Worm (Caenorhabditis elegans): ENCODE results near the gene syf-2.
A peak's percentile ranks its signal among the peaks of the same experiment; 100 is the strongest.

syf-2 gene

ce11 chrIII:7209721-7210120, 47.8 kb upstream of the syf-2 start, which contains the start of gene R151.2:
TSS of gene R151.2 (plus strand) at chrIII:7209967.
- TF ChIP-seq fos-1 (tag; optimal IDR thresholded peaks at IDR 0.05), result peak; percentile 10
- TF ChIP-seq unc-39 (tag; optimal IDR thresholded peaks at IDR 0.05), result no peak

ce11 chrIII:7207903-7208497, 46.1 kb upstream of the syf-2 start, which contains the start of gene rpl-6:
TSS of gene rpl-6 (plus strand) at chrIII:7208447.
- peak; percentile 84 for TF ChIP-seq R02D3.7 (tag; optimal IDR thresholded peaks at IDR 0.05)
- TF ChIP-seq nhr-28 (tag; optimal IDR thresholded peaks at IDR 0.05), result no peak
- TF ChIP-seq jun-1 (tag; optimal IDR thresholded peaks at IDR 0.05), result peak; percentile 35
- TF ChIP-seq nhr-12 (tag; optimal IDR thresholded peaks at IDR 0.05), result no peak
- peak; percentile 79 for TF ChIP-seq nhr-43 (tag; optimal IDR thresholded peaks at IDR 0.05; ENCODE audit: poor library complexity, severe bottlenecking)
- TF ChIP-seq egl-27 (tag; optimal IDR thresholded peaks at IDR 0.05), result peak; percentile 72
- peak; percentile 14 for TF ChIP-seq fkh-10 (GFP tag; optimal IDR thresholded peaks at IDR 0.05)
- TF ChIP-seq nfya-1 (tag; optimal IDR thresholded peaks at IDR 0.05; ENCODE audit: insufficient read depth), result peak; percentile 98
- no peak for TF ChIP-seq nhr-237 (tag; optimal IDR thresholded peaks at IDR 0.05)
- TF ChIP-seq skn-1 (tag; optimal IDR thresholded peaks at IDR 0.05), result peak; percentile 77
- TF ChIP-seq ceh-16 (tag; optimal IDR thresholded peaks at IDR 0.05), result peak; percentile 21
- TF ChIP-seq sea-2 (GFP tag; optimal IDR thresholded peaks at IDR 0.05), result no peak
- peak; percentile 81 for TF ChIP-seq hmg-11 (tag; optimal IDR thresholded peaks at IDR 0.05)
- no peak for TF ChIP-seq nhr-67 (tag; optimal IDR thresholded peaks at IDR 0.05)
- TF ChIP-seq unc-39 (tag; optimal IDR thresholded peaks at IDR 0.05), result no peak
- peak; percentile 90 for TF ChIP-seq lsy-12 (tag; optimal IDR thresholded peaks at IDR 0.05)
- peak; percentile 13 for TF ChIP-seq ztf-4 (tag; optimal IDR thresholded peaks at IDR 0.05)
- TF ChIP-seq pha-4 (tag; optimal IDR thresholded peaks at IDR 0.05), result peak; percentile 98
- TF ChIP-seq mml-1 (tag; optimal IDR thresholded peaks at IDR 0.05), result no peak
- TF ChIP-seq ceh-9 (tag; optimal IDR thresholded peaks at IDR 0.05), result no peak
- peak; percentile 37 for TF ChIP-seq tbx-2 (tag; optimal IDR thresholded peaks at IDR 0.05)
- no peak for TF ChIP-seq eor-1 (tag; optimal IDR thresholded peaks at IDR 0.05)
- peak; percentile 60 for TF ChIP-seq ceh-28 (tag; optimal IDR thresholded peaks at IDR 0.05)
- TF ChIP-seq fkh-2 (tag; optimal IDR thresholded peaks at IDR 0.05), result no peak
- no peak for TF ChIP-seq daf-12 (tag; optimal IDR thresholded peaks at IDR 0.05)
- TF ChIP-seq nhr-23 (tag; optimal IDR thresholded peaks at IDR 0.05), result peak; percentile 98
- TF ChIP-seq ama-1 (optimal IDR thresholded peaks at IDR 0.05), result peak; percentile 59
- TF ChIP-seq nhr-77 (tag; optimal IDR thresholded peaks at IDR 0.05), result no peak
- TF ChIP-seq ZK546.5 (tag; optimal IDR thresholded peaks at IDR 0.05), result peak; percentile 22
- TF ChIP-seq mdl-1 (tag; optimal IDR thresholded peaks at IDR 0.05), result no peak
- TF ChIP-seq elt-2 (tag; optimal IDR thresholded peaks at IDR 0.05), result peak; percentile 66
- TF ChIP-seq elt-3 (tag; optimal IDR thresholded peaks at IDR 0.05), result peak in 1 of 3 experiments; percentile 72
- peak; percentile 1 for TF ChIP-seq nhr-76 (tag; optimal IDR thresholded peaks at IDR 0.05)
- no peak for TF ChIP-seq ceh-82 (tag; optimal IDR thresholded peaks at IDR 0.05)
- no peak for TF ChIP-seq ztf-11 (tag; optimal IDR thresholded peaks at IDR 0.05)
- peak; percentile 48 for TF ChIP-seq snpc-4 (tag; optimal IDR thresholded peaks at IDR 0.05)
- no peak for TF ChIP-seq fos-1 (tag; optimal IDR thresholded peaks at IDR 0.05)
- no peak for TF ChIP-seq zag-1 (tag; optimal IDR thresholded peaks at IDR 0.05)
- TF ChIP-seq nhr-25 (tag; optimal IDR thresholded peaks at IDR 0.05), result peak; percentile 88
- TF ChIP-seq aly-2 (tag; optimal IDR thresholded peaks at IDR 0.05), result no peak
- no peak for TF ChIP-seq nhr-11 (tag; optimal IDR thresholded peaks at IDR 0.05)
- TF ChIP-seq unc-62 (GFP tag; optimal IDR thresholded peaks at IDR 0.05), result no peak
- peak; percentile 66 for TF ChIP-seq egl-5 (tag; optimal IDR thresholded peaks at IDR 0.05)
- peak; percentile 73 for TF ChIP-seq lin-39 (tag; optimal IDR thresholded peaks at IDR 0.05)
- peak; percentile 18 for TF ChIP-seq elt-1 (tag; optimal IDR thresholded peaks at IDR 0.05)
- peak; percentile 93 for TF ChIP-seq lin-15B (tag; optimal IDR thresholded peaks at IDR 0.05)
- peak; percentile 67 for TF ChIP-seq pqm-1 (tag; optimal IDR thresholded peaks at IDR 0.05)
